Worm (Caenorhabditis elegans): ENCODE measurements around the gene ora-1.
A peak's percentile ranks its signal among the peaks of the same experiment; 100 is the strongest.

The ora-1 gene

DNA sequence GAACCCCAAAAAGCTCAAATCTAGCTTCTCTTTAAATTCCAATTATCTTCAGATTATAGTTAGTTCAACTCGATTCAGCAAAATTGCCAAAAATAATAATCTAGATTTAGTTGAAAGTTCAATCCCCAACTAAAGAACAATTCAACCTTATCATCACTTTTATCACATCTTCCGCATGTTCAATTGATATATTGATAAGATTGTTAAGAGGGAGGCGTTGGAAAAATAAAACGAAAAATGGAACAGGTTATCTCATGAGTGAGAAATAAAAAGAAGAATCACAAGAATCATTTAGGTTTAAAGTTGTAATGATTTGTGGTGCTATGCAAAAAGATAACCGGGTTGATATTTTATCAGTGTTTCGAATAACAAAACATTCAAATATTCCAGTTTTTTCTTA lies 8.0 kb downstream of the ora-1 start:
- no peak for TF ChIP-seq aly-1 (tag; optimal IDR thresholded peaks at IDR 0.05)
- no peak for TF ChIP-seq hnd-1 (tag; optimal IDR thresholded peaks at IDR 0.05)
- no peak for TF ChIP-seq tbx-37 (GFP tag; conservative IDR thresholded peaks at IDR 0.05)
- TF ChIP-seq tbx-11 (GFP tag; IDR thresholded peaks at IDR 0.05), result no peak

DNA sequence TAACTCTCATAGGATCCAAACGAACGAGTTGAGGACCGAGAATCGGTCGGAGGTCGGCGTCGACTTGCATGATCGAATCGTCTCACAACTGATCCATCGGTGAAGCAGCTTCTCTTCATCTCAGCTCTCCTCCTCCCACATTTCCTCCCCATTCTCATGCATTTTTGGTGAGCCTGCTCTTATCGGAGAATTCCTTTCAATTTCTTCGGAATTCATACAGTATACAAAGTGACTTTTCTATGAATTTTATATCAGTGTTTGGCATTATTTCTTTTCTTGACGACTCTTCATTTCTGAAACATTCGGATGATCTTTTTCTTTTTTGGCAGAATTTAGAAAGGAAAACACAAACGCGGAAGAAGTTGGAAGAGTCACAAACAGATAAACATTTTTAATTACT lies 9.4 kb downstream of the ora-1 start, which contains the start of gene mec-17:
Gene mec-17 (minus strand): TSS at position 101 of the 400 bp plus-strand sequence.
- no peak for TF ChIP-seq scrt-1 (GFP tag; IDR thresholded peaks at IDR 0.05)
- TF ChIP-seq tbx-37 (GFP tag; conservative IDR thresholded peaks at IDR 0.05), result no peak
- no peak for TF ChIP-seq ama-1 (optimal IDR thresholded peaks at IDR 0.05)
- TF ChIP-seq aly-1 (tag; optimal IDR thresholded peaks at IDR 0.05), result no peak
- TF ChIP-seq hmbx-1 (tag; optimal IDR thresholded peaks at IDR 0.05), result no peak
- TF ChIP-seq flt-1 (GFP tag; IDR thresholded peaks at IDR 0.05), result no peak
- TF ChIP-seq ets-7 (tag; optimal IDR thresholded peaks at IDR 0.05), result no peak
- no peak for TF ChIP-seq tra-4 (tag; optimal IDR thresholded peaks at IDR 0.05)
- TF ChIP-seq B0310.2 (tag; optimal IDR thresholded peaks at IDR 0.05), result no peak
- no peak for TF ChIP-seq pes-1 (GFP tag; IDR thresholded peaks at IDR 0.05)

DNA sequence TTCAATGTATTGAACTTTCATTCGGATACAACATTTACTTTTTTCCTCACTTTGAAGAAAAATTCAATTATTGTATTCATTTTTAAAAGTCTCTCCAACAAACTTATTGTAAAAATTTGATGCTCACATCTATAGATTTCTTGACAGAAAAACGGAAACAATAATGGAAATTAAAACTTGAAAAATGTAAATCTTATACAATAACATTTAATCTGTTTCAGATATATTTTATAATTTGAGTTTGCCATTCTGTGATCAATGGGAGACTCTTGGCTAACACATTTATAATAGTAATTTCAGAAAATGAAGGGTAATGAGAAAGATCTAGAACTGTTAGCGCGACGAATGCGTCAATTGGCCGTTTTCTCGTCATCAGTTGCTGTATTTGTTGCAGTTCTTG lies 10.7 kb downstream of the ora-1 start, which contains the start of gene col-115:
Gene col-115 (plus strand): TSS at position 301 of the 400 bp plus-strand sequence.
- TF ChIP-seq tbx-11 (GFP tag; IDR thresholded peaks at IDR 0.05), result no peak
- no peak for TF ChIP-seq tra-4 (tag; optimal IDR thresholded peaks at IDR 0.05)
- TF ChIP-seq hmbx-1 (tag; optimal IDR thresholded peaks at IDR 0.05), result no peak
- TF ChIP-seq sea-1 (GFP tag; conservative IDR thresholded peaks at IDR 0.05), result no peak
- no peak for TF ChIP-seq aly-1 (tag; optimal IDR thresholded peaks at IDR 0.05)
- no peak for TF ChIP-seq ama-1 (optimal IDR thresholded peaks at IDR 0.05)
- TF ChIP-seq ceh-36 (tag; optimal IDR thresholded peaks at IDR 0.05), result no peak
- TF ChIP-seq ets-7 (tag; optimal IDR thresholded peaks at IDR 0.05), result no peak
- no peak for TF ChIP-seq hnd-1 (tag; optimal IDR thresholded peaks at IDR 0.05)
- TF ChIP-seq pes-1 (GFP tag; IDR thresholded peaks at IDR 0.05), result no peak
- TF ChIP-seq ceh-13 (GFP tag; optimal IDR thresholded peaks at IDR 0.05), result no peak
- TF ChIP-seq flt-1 (GFP tag; IDR thresholded peaks at IDR 0.05), result no peak
- TF ChIP-seq B0310.2 (tag; optimal IDR thresholded peaks at IDR 0.05), result no peak
- no peak for TF ChIP-seq tbx-37 (GFP tag; conservative IDR thresholded peaks at IDR 0.05)
- TF ChIP-seq scrt-1 (GFP tag; IDR thresholded peaks at IDR 0.05), result no peak
- TF ChIP-seq F13C5.2 (tag; optimal IDR thresholded peaks at IDR 0.05), result no peak

DNA sequence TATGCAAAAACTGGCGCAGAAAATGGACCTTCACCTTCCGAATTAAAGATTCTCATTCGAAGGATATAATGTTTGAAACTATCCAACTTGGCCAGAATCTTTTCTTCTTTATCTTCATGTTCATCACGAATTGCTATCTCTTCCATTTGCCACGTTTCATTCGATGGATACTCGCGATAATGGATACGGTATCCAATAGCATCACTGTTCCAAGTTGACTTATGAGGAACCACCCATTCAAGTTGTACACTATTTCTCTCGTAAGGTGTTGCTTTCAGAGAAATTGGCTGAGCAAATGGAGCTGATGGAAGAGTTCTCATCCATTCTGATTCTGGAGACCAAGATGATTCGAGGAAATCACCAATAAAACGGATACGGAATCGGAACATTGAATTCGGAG lies 17.0 kb downstream of the ora-1 start:
- TF ChIP-seq tbx-11 (GFP tag; IDR thresholded peaks at IDR 0.05) (no peak), ceh-36 (tag; optimal IDR thresholded peaks at IDR 0.05) (no peak), tbx-37 (GFP tag; conservative IDR thresholded peaks at IDR 0.05) (no peak), aly-1 (tag; optimal IDR thresholded peaks at IDR 0.05) (no peak), F13C5.2 (tag; optimal IDR thresholded peaks at IDR 0.05) (no peak), hnd-1 (tag; optimal IDR thresholded peaks at IDR 0.05) (no peak), ceh-13 (GFP tag; optimal IDR thresholded peaks at IDR 0.05) (no peak)

DNA sequence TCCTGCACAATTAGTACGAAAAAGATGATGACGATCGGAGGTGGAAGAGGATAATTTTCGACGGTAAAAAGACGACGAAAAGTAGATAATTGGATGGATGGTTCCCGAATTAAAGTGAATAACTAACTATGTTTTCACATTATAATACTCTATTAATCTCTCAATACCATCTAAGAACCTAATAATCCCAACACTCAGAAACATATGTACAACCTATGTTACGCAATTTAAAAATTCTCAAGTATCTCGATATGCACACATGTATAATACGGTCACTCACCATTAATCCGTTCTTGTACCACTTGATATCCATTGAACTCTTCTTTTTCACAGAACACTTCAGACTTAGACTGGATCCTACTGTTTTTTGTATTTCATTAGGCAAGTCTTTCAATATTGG lies 23.1 kb downstream of the ora-1 start:
- TF ChIP-seq tbx-11 (GFP tag; IDR thresholded peaks at IDR 0.05), result no peak
- TF ChIP-seq tbx-37 (GFP tag; conservative IDR thresholded peaks at IDR 0.05), result no peak
- no peak for TF ChIP-seq hmbx-1 (tag; optimal IDR thresholded peaks at IDR 0.05)
- no peak for TF ChIP-seq ets-7 (tag; optimal IDR thresholded peaks at IDR 0.05)
- no peak for TF ChIP-seq pes-1 (GFP tag; IDR thresholded peaks at IDR 0.05)
- peak; percentile 53 for TF ChIP-seq ceh-36 (tag; optimal IDR thresholded peaks at IDR 0.05)
- TF ChIP-seq sea-1 (GFP tag; conservative IDR thresholded peaks at IDR 0.05), result no peak

DNA sequence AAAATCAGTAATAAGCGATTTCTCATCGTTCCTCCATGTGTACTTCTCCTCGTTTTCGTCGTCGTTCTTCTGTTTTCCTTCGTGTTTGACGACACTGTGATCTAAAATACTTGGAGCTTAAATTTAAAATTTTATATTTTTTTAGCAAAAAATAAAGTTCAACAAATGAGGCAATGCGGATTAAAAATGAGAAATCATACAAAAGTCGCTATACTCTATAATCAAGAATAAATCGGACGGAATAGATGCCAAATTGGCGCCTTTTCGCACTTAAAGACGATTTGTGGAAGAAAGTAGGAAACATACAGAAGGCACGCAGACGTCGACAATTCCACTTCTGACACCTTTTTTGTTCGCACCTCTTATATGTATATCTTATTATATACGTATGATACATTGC lies 26.3 kb downstream of the ora-1 start, which contains the start of gene rig-4:
Gene rig-4 (minus strand): TSS at position 101 of the 400 bp plus-strand sequence.
- TF ChIP-seq aly-1 (tag; optimal IDR thresholded peaks at IDR 0.05), result no peak
- TF ChIP-seq tbx-11 (GFP tag; IDR thresholded peaks at IDR 0.05), result no peak
- TF ChIP-seq hmbx-1 (tag; optimal IDR thresholded peaks at IDR 0.05), result no peak
- no peak for TF ChIP-seq scrt-1 (GFP tag; IDR thresholded peaks at IDR 0.05)
- TF ChIP-seq B0310.2 (tag; optimal IDR thresholded peaks at IDR 0.05), result no peak
- TF ChIP-seq hnd-1 (tag; optimal IDR thresholded peaks at IDR 0.05), result no peak
- no peak for TF ChIP-seq tbx-37 (GFP tag; conservative IDR thresholded peaks at IDR 0.05)
- TF ChIP-seq ceh-13 (GFP tag; optimal IDR thresholded peaks at IDR 0.05), result no peak
- TF ChIP-seq ets-7 (tag; optimal IDR thresholded peaks at IDR 0.05), result no peak
- TF ChIP-seq sea-1 (GFP tag; conservative IDR thresholded peaks at IDR 0.05), result no peak
- TF ChIP-seq ama-1 (optimal IDR thresholded peaks at IDR 0.05), result no peak
- TF ChIP-seq tra-4 (tag; optimal IDR thresholded peaks at IDR 0.05), result no peak
- no peak for TF ChIP-seq hmg-4 (GFP tag; optimal IDR thresholded peaks at IDR 0.05)
- no peak for TF ChIP-seq F13C5.2 (tag; optimal IDR thresholded peaks at IDR 0.05)
- no peak for TF ChIP-seq pes-1 (GFP tag; IDR thresholded peaks at IDR 0.05)
- no peak for TF ChIP-seq flt-1 (GFP tag; IDR thresholded peaks at IDR 0.05)
- no peak for TF ChIP-seq ceh-36 (tag; optimal IDR thresholded peaks at IDR 0.05)

DNA sequence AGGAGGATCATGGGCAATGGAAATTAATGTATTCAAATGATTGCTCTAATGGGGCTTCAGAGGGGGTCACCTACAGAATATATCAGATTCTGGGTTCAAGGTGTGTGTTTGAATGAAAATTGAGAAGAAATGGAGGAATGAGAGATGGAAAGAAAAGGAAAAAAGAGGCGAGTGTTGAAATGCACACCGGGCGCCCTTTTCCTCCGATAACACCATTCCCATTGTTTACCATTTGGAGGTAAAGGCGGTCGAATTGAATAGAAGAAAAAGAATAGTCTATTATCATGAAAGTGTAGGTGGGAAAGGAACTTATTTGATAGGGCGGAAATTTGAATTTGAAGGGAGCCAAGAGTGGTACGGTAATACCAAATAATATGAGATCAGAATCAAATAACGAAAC lies 27.7 kb downstream of the ora-1 start:
- TF ChIP-seq hnd-1 (tag; optimal IDR thresholded peaks at IDR 0.05) (no peak), ets-7 (tag; optimal IDR thresholded peaks at IDR 0.05) (no peak), tbx-11 (GFP tag; IDR thresholded peaks at IDR 0.05) (no peak)

DNA sequence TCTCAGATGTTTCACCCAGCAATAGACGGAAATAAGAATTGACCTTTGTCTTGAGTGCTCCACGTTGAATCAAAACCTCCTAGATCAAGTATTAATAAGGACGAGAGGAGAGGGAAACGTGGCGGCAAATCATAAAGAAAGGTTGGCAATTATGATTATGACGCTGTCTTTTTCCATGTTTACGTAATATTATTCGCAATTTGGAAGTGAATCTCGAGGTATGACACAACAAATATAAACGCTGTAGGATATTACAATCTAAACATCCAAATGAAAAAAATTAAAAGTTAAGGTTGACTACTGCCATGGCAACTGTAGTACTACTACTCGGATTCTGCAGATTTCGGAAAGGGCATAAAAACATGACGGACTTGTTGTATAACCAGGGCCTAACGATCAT lies 28.5 kb downstream of the ora-1 start:
- TF ChIP-seq aly-1 (tag; optimal IDR thresholded peaks at IDR 0.05) (no peak), tbx-37 (GFP tag; conservative IDR thresholded peaks at IDR 0.05) (no peak), tbx-11 (GFP tag; IDR thresholded peaks at IDR 0.05) (no peak), tra-4 (tag; optimal IDR thresholded peaks at IDR 0.05) (no peak), hnd-1 (tag; optimal IDR thresholded peaks at IDR 0.05) (no peak), ama-1 (optimal IDR thresholded peaks at IDR 0.05) (no peak), ets-7 (tag; optimal IDR thresholded peaks at IDR 0.05) (no peak), ceh-13 (GFP tag; optimal IDR thresholded peaks at IDR 0.05) (no peak), hmg-4 (GFP tag; optimal IDR thresholded peaks at IDR 0.05) (no peak), pes-1 (GFP tag; IDR thresholded peaks at IDR 0.05) (no peak), flt-1 (GFP tag; IDR thresholded peaks at IDR 0.05) (no peak), sea-1 (GFP tag; conservative IDR thresholded peaks at IDR 0.05) (no peak), B0310.2 (tag; optimal IDR thresholded peaks at IDR 0.05) (no peak), ceh-36 (tag; optimal IDR thresholded peaks at IDR 0.05) (no peak)

Measured in whole organism, early embryonic.